Worm (Caenorhabditis elegans) whole organism, late embryonic: ENCODE data around the gene C07A12.18.

Experiments used
- C08G9.2 ChIP-seq: sonication (generic microtip); optimal IDR thresholded peaks from 2 replicates; lab custom pipeline; 2016; ENCODE audit warnings: mild to moderate bottlenecking, missing genetic modification characterization, moderate library complexity, missing compliant biosample characterization
- K09A11.1 ChIP-seq: sonication (generic microtip); optimal IDR thresholded peaks from 2 replicates; lab custom pipeline; 2017; ENCODE audit warnings: antibody characterized with exemption, mild to moderate bottlenecking, missing genetic modification characterization, missing compliant biosample characterization; ENCODE audit not compliant: insufficient read depth
- T23F11.4 ChIP-seq: fragments of 200-800 bp; sonication (Bioruptor generic); optimal IDR thresholded peaks from 2 replicates; lab custom pipeline; 2018; ENCODE audit warnings: mild to moderate bottlenecking, missing genetic modification characterization, missing compliant biosample characterization
- Y22D7AL.16 ChIP-seq: sonication (generic microtip); optimal IDR thresholded peaks from 2 replicates; lab custom pipeline; 2016; ENCODE audit warnings: missing genetic modification characterization, missing compliant biosample characterization
- ceh-18 ChIP-seq: sonication (generic microtip); optimal IDR thresholded peaks from 2 replicates; lab custom pipeline; 2016; ENCODE audit warnings: missing genetic modification characterization, missing compliant biosample characterization
- ceh-19 ChIP-seq: fragments of 200-800 bp; sonication (Bioruptor generic); optimal IDR thresholded peaks from 2 replicates; lab custom pipeline; 2018; ENCODE audit warnings: mild to moderate bottlenecking, missing genetic modification characterization, missing compliant biosample characterization
- ceh-2 ChIP-seq: sonication (generic microtip); optimal IDR thresholded peaks from 2 replicates; lab custom pipeline; 2016; ENCODE audit warnings: missing genotype, missing genetic modification characterization, missing compliant biosample characterization
- ceh-24 ChIP-seq: sonication (generic microtip); optimal IDR thresholded peaks from 2 replicates; lab custom pipeline; 2016; ENCODE audit warnings: mild to moderate bottlenecking, missing genetic modification characterization, missing compliant biosample characterization
- ceh-30 ChIP-seq: fragments of 150-350 bp; optimal IDR thresholded peaks from 2 replicates; lab custom pipeline; 2014; ENCODE audit warnings: missing biosample characterization, missing genetic modification characterization
- ceh-31 ChIP-seq: sonication (generic microtip); optimal IDR thresholded peaks from 2 replicates; lab custom pipeline; 2016; ENCODE audit warnings: missing genetic modification characterization, missing compliant biosample characterization
- ceh-34 ChIP-seq: sonication (generic microtip); optimal IDR thresholded peaks from 2 replicates; lab custom pipeline; 2016; ENCODE audit warnings: mild to moderate bottlenecking, missing genetic modification characterization, missing compliant biosample characterization
- ceh-45 ChIP-seq: fragments of 200-800 bp; sonication (Bioruptor generic); IDR thresholded peaks from 2 replicates; pipeline ENCODE4 v1.3.6; 2022; ENCODE audit warnings: missing genetic modification reagents, missing genetic modification characterization, missing compliant biosample characterization
- ceh-48 ChIP-seq: sonication (generic microtip); optimal IDR thresholded peaks from 2 replicates; lab custom pipeline; 2016; ENCODE audit warnings: missing genetic modification characterization, inconsistent platforms, missing compliant biosample characterization
- ceh-9 ChIP-seq: sonication (generic microtip); optimal IDR thresholded peaks from 2 replicates; lab custom pipeline; 2016; ENCODE audit warnings: mild to moderate bottlenecking, missing genetic modification characterization, inconsistent platforms, missing compliant biosample characterization
- che-1 ChIP-seq: sonication (generic microtip); optimal IDR thresholded peaks from 2 replicates; lab custom pipeline; 2016; ENCODE audit warnings: mild to moderate bottlenecking, missing genetic modification characterization, missing compliant biosample characterization
- dve-1 ChIP-seq: sonication (generic microtip); optimal IDR thresholded peaks from 2 replicates; lab custom pipeline; 2017; ENCODE audit warnings: antibody characterized with exemption, mild to moderate bottlenecking, missing genetic modification characterization, missing compliant biosample characterization
- elt-2 ChIP-seq: sonication (generic microtip); optimal IDR thresholded peaks from 2 replicates; lab custom pipeline; 2016; ENCODE audit warnings: missing genetic modification reagents, missing genetic modification characterization, missing compliant biosample characterization
- ets-4 ChIP-seq: sonication (generic microtip); optimal IDR thresholded peaks from 2 replicates; lab custom pipeline; 2016; ENCODE audit warnings: missing genetic modification characterization, missing compliant biosample characterization
- hlh-13 ChIP-seq: fragments of 200-800 bp; sonication (Bioruptor generic); optimal IDR thresholded peaks from 2 replicates; lab custom pipeline; 2018; ENCODE audit warnings: mild to moderate bottlenecking, missing genetic modification characterization, missing compliant biosample characterization
- lim-6 ChIP-seq: sonication (generic microtip); optimal IDR thresholded peaks from 2 replicates; lab custom pipeline; 2016; ENCODE audit warnings: missing genetic modification characterization, missing compliant biosample characterization
- lin-11 ChIP-seq: fragments of 200-800 bp; sonication (Bioruptor generic); optimal IDR thresholded peaks from 2 replicates; lab custom pipeline; 2018; ENCODE audit warnings: mild to moderate bottlenecking, missing genetic modification characterization, missing compliant biosample characterization
- madf-2 ChIP-seq: sonication (generic microtip); optimal IDR thresholded peaks from 2 replicates; lab custom pipeline; 2017; ENCODE audit warnings: missing genetic modification characterization, missing compliant biosample characterization
- nhr-11 ChIP-seq: fragments of 150-350 bp; optimal IDR thresholded peaks from 2 replicates; lab custom pipeline; 2014; ENCODE audit warnings: missing biosample characterization, missing genetic modification characterization
- pag-3 ChIP-seq: sonication (generic microtip); optimal IDR thresholded peaks from 2 replicates; lab custom pipeline; 2016; ENCODE audit warnings: missing compliant biosample characterization, missing genetic modification characterization, borderline replicate concordance
- pax-1 ChIP-seq: fragments of 150-350 bp; optimal IDR thresholded peaks from 2 replicates; lab custom pipeline; 2014; ENCODE audit warnings: missing biosample characterization, missing genetic modification characterization
- pha-2 ChIP-seq: sonication (generic microtip); optimal IDR thresholded peaks from 2 replicates; lab custom pipeline; 2017; ENCODE audit warnings: mild to moderate bottlenecking, missing genetic modification characterization, missing compliant biosample characterization
- pha-4 ChIP-seq: fragments of 150-350 bp; optimal IDR thresholded peaks from 2 replicates; lab custom pipeline; 2018; ENCODE audit warnings: missing biosample characterization, missing genetic modification reagents, missing genetic modification characterization
- pqm-1 ChIP-seq: sonication (generic microtip); optimal IDR thresholded peaks from 2 replicates; lab custom pipeline; 2016; ENCODE audit warnings: missing genetic modification characterization, missing compliant biosample characterization
- pros-1 ChIP-seq: fragments of 150-350 bp; optimal IDR thresholded peaks from 2 replicates; lab custom pipeline; 2014; ENCODE audit warnings: missing biosample characterization, missing genetic modification reagents, missing genetic modification characterization
- ref-2 ChIP-seq: sonication (generic microtip); optimal IDR thresholded peaks from 2 replicates; lab custom pipeline; 2016; ENCODE audit warnings: missing genetic modification characterization, missing compliant biosample characterization
- rnt-1 ChIP-seq: sonication (generic microtip); optimal IDR thresholded peaks from 2 replicates; lab custom pipeline; 2016; ENCODE audit warnings: missing genetic modification characterization, missing compliant biosample characterization
- sox-2 ChIP-seq: fragments of 200-800 bp; sonication (Bioruptor generic); IDR thresholded peaks from 2 replicates; pipeline ENCODE4 v1.3.6; 2022; ENCODE audit warnings: missing genetic modification reagents, missing genetic modification characterization, missing compliant biosample characterization
- syd-9 ChIP-seq: sonication (generic microtip); optimal IDR thresholded peaks from 2 replicates; lab custom pipeline; 2016; ENCODE audit warnings: mild to moderate bottlenecking, missing genetic modification characterization, moderate library complexity, missing compliant biosample characterization
- tbx-2 ChIP-seq: sonication (generic microtip); optimal IDR thresholded peaks from 2 replicates; lab custom pipeline; 2016; ENCODE audit warnings: missing genetic modification characterization, missing compliant biosample characterization
- tbx-7 ChIP-seq: sonication (generic microtip); optimal IDR thresholded peaks from 2 replicates; lab custom pipeline; 2016; ENCODE audit warnings: missing genotype, missing genetic modification characterization, missing compliant biosample characterization
- unc-55 ChIP-seq: sonication (generic microtip); optimal IDR thresholded peaks from 2 replicates; lab custom pipeline; 2017; ENCODE audit warnings: missing biosample characterization, missing genetic modification reagents, missing genetic modification characterization

The C07A12.18 gene

DNA sequence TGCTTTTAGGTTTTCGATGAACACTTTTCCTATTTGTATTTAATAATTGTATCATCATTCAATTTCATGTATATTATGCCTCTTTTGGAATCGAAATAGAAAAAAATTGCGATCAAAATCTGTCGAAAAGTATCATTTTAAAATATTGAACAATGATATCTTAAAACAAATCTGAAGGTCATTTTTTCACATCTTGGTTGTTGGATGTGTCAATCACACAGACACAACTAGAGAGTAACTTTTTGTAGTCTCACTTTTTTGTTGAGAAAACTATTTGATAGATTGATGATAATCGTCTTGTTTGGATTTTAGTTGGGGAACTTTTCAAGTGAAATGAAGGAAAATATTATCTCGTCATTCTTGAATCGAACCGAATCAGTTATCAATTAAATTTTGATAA lies 19.6 kb upstream of the C07A12.18 start:
- TF ChIP-seq ceh-34 (tag; lab: Kevin White, UChicago): no peak
- no peak for TF ChIP-seq C08G9.2 (tag; lab: Kevin White, UChicago)
- no peak for TF ChIP-seq ref-2 (tag; lab: Kevin White, UChicago)
- TF ChIP-seq ceh-45 (GFP tag; lab: Robert Waterston, UW): no peak
- no peak for TF ChIP-seq ceh-19 (GFP tag; lab: Kevin White, UChicago)

DNA sequence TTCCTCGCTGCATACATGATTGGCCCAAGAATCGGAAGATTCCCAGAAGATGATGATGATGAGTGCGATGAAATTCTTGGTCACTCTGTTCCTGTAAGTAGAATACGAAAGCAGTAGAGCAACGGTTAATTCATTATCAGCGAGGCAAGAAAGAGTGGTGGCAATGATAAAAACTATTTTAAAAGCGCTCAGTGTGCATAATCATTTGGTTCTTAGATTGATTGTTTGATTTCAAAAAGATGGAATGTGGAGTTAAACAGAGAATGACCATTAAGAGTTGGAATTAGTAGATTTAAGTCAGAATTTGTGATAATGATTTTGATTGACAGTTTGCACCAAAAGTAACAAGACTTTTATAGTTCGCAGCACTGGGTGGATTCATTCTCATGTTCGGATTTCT lies 17.4 kb upstream of the C07A12.18 start:
- TF ChIP-seq Y22D7AL.16 (tag; lab: Kevin White, UChicago) (no peak), pha-2 (tag; lab: Kevin White, UChicago) (no peak)

DNA sequence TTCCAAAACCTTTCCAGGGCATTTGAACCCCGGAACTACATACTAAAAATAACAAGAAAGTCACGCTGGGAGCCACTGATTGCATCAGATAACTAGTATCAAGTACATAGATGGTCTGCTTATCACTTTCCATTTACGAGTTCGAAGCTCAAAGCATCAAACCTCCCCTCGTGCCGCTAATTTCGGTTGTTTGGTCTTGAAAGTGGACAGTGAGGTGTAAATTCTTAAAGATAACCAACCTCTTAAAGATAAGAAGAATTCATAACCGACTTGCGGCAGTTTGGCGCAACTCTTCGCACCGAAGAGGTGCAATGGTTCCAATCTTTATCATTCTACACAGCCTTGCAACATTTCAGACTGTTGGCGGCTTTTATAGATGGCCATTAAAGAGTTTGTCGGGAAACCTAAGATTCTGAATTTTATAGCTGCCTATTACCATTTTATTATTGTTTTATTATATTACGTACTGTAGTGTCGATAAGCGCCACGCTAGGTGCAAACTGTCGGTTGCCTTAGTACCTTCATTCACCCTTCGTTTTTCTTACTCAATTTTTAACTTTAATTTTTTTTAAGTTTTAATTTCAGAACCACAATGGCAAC lies 15.1 kb upstream of the C07A12.18 start, which contains the start of gene amt-4:
amt-4 (plus strand) TSS at position 586 of the 600 bp plus-strand sequence.
- TF ChIP-seq tbx-2 (tag; lab: Kevin White, UChicago): no peak
- no peak for TF ChIP-seq che-1 (tag; lab: Kevin White, UChicago)
- no peak for TF ChIP-seq pax-1
- peak; percentile 50 for TF ChIP-seq elt-2
- no peak for TF ChIP-seq ceh-31 (tag; lab: Kevin White, UChicago)
- TF ChIP-seq, all 69 proteins: peak for 1

DNA sequence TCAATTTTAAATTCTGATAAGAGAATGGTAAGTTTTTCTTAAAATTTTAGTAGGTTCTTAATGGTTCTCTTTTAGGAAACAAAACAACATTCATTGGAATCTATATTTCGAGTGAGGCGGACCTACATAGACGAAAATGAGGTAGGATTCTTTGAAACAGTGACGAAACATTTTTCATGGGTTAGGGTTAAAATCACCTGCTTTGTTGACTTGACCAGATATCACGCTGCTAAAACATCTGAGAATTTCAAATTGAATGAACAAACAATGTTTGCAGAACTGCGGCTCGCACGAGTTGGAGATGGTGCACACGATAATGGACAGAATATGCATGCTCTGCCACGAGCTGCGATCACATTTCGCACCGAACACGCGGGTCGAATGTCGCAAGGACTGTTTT lies 12.6 kb upstream of the C07A12.18 start:
- no peak for TF ChIP-seq unc-55 (GFP tag; lab: Kevin White, UChicago)
- TF ChIP-seq K09A11.1 (tag; lab: Kevin White, UChicago): no peak
- TF ChIP-seq tbx-7: no peak
- no peak for TF ChIP-seq T23F11.4 (GFP tag; lab: Kevin White, UChicago)
- no peak for TF ChIP-seq madf-2 (tag; lab: Kevin White, UChicago)
- no peak for TF ChIP-seq pros-1 (tag; lab: Kevin White, UChicago)
- no peak for TF ChIP-seq lim-6
- no peak for TF ChIP-seq ceh-2 (tag; lab: Kevin White, UChicago)
- no peak for TF ChIP-seq pha-4 (tag; lab: Kevin White, UChicago)
- no peak for TF ChIP-seq che-1 (tag; lab: Kevin White, UChicago)
- no peak for TF ChIP-seq nhr-11 (tag; lab: Kevin White, UChicago)

DNA sequence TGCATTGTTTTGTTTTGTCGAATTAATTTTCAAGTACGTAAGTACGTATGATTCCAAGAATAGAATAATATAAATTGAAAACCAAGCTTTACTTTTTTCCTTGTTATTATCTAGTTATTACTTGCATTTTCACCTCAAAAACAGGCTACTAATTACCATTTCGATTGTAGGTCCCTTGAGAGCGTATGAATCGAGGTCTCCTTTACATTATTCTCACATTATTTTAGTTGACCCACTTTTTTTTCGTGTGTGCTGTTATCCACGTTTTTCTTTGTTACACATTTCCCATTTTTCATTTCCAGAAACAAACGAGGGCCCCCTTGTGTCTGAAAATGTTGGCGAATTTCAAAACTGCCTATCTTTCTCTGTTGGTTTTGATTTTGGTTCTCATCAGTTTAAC lies 12.2 kb upstream of the C07A12.18 start, which contains the start of gene C05E11.6:
C05E11.6 (plus strand) TSS at position 301 of the 400 bp plus-strand sequence.
- TF ChIP-seq lin-11 (tag; lab: Kevin White, UChicago) (no peak), ceh-24 (tag; lab: Kevin White, UChicago) (no peak), pag-3 (tag; lab: Kevin White, UChicago) (no peak), hlh-13 (GFP tag; lab: Kevin White, UChicago) (no peak), ets-4 (tag; lab: Kevin White, UChicago) (no peak), rnt-1 (no peak), ceh-19 (GFP tag; lab: Kevin White, UChicago) (no peak), unc-55 (GFP tag; lab: Kevin White, UChicago) (no peak), ceh-9 (tag; lab: Kevin White, UChicago) (no peak), ceh-45 (GFP tag; lab: Robert Waterston, UW) (no peak), pax-1 (no peak)
- TF ChIP-seq, all 69 proteins: peak for 0

DNA sequence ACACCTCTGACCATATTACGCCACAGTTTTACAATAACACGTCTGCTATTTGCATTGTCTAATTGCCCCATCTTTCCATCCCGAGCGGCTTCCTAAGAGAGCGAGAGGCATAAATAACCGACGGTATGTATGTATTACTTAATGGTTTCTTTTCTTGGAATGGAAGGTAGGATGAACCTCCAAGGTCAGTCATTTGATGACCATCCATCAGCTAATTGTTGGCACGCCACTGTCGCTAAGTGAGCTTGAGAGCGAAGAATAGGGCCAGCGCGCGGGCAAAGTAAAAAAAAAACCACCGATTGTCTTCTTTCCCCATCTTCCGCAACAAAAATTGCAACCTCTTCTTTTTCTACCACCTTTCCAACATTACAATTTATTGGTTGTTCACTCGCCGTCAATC lies 6.3 kb upstream of the C07A12.18 start:
- no peak for TF ChIP-seq sox-2
- no peak for TF ChIP-seq ceh-18
- no peak for TF ChIP-seq pros-1 (tag; lab: Kevin White, UChicago)
- no peak for TF ChIP-seq dve-1 (tag; lab: Kevin White, UChicago)
- no peak for TF ChIP-seq ref-2 (tag; lab: Kevin White, UChicago)
- no peak for TF ChIP-seq lim-6
- TF ChIP-seq unc-55 (GFP tag; lab: Kevin White, UChicago): no peak
- TF ChIP-seq pax-1: no peak
- TF ChIP-seq pqm-1 (tag; lab: Kevin White, UChicago): no peak
- no peak for TF ChIP-seq ceh-30 (tag; lab: Kevin White, UChicago)
- TF ChIP-seq ceh-48 (tag; lab: Kevin White, UChicago): no peak
- TF ChIP-seq syd-9 (tag; lab: Kevin White, UChicago): no peak
